Worm (Caenorhabditis elegans) whole organism, L1 larva: ENCODE measurements around the gene F35A5.2.
A peak's percentile ranks its signal among the peaks of the same experiment; 100 is the strongest.

Source experiments
- C04F5.9 ChIP-seq: sonication (generic microtip); optimal IDR thresholded peaks from 2 replicates; lab custom pipeline; 2016; ENCODE audit warnings: missing genetic modification characterization, missing compliant biosample characterization
- C16A3.4 ChIP-seq: fragments of 150-350 bp; optimal IDR thresholded peaks from 2 replicates; lab custom pipeline; 2014; ENCODE audit warnings: missing biosample characterization, missing genetic modification characterization
- F16B12.6 ChIP-seq: fragments of 150-350 bp; optimal IDR thresholded peaks from 2 replicates; lab custom pipeline; 2014; ENCODE audit warnings: missing biosample characterization, missing genetic modification characterization
- Y116A8C.19 ChIP-seq: sonication (generic microtip); optimal IDR thresholded peaks from 2 replicates; lab custom pipeline; 2016; ENCODE audit warnings: missing compliant biosample characterization, missing genetic modification characterization, borderline replicate concordance
- aha-1 ChIP-seq: fragments of 150-350 bp; optimal IDR thresholded peaks from 2 replicates; lab custom pipeline; 2014; ENCODE audit warnings: missing biosample characterization, missing genetic modification characterization
- aly-2 ChIP-seq: fragments of 150-350 bp; optimal IDR thresholded peaks from 2 replicates; lab custom pipeline; 2014; ENCODE audit warnings: missing biosample characterization, missing genetic modification characterization
- ama-1 ChIP-seq: fragments of 150-350 bp; optimal IDR thresholded peaks from 2 replicates; lab custom pipeline; 2014
- blmp-1 ChIP-seq: fragments of 150-350 bp; optimal IDR thresholded peaks from 2 replicates; lab custom pipeline; 2014; ENCODE audit warnings: missing biosample characterization, missing genetic modification characterization
- ceh-82 ChIP-seq, 3 experiments: fragments of 150-350 bp in 1 of 3; sonication (generic microtip) in 2 of 3; optimal IDR thresholded peaks; 2 replicates each; lab custom pipeline; 2014 to 2017; ENCODE audit warnings: missing biosample characterization in 3 of 3, missing genetic modification characterization in 3 of 3
- ceh-90 ChIP-seq: sonication (generic microtip); optimal IDR thresholded peaks from 2 replicates; lab custom pipeline; 2016; ENCODE audit warnings: missing genetic modification characterization, missing compliant biosample characterization
- dsc-1 ChIP-seq: sonication (generic microtip); optimal IDR thresholded peaks from 2 replicates; lab custom pipeline; 2016; ENCODE audit warnings: mild to moderate bottlenecking, missing genetic modification characterization, missing compliant biosample characterization
- egl-13 ChIP-seq: sonication (generic microtip); optimal IDR thresholded peaks from 2 replicates; lab custom pipeline; 2016; ENCODE audit warnings: missing genotype, missing genetic modification reagents, missing genetic modification characterization, missing compliant biosample characterization
- elt-2 ChIP-seq: sonication (generic microtip); optimal IDR thresholded peaks from 2 replicates; lab custom pipeline; 2016; ENCODE audit warnings: missing genetic modification characterization, mild to moderate bottlenecking, inconsistent platforms, missing compliant biosample characterization, missing genetic modification reagents
- ets-5 ChIP-seq: fragments of 200-800 bp; sonication (Bioruptor generic); IDR thresholded peaks from 2 replicates; pipeline ENCODE4 v1.3.6; 2022; ENCODE audit warnings: missing genetic modification characterization, missing compliant biosample characterization
- fkh-10 ChIP-seq: sonication (generic microtip); optimal IDR thresholded peaks from 2 replicates; lab custom pipeline; 2017; ENCODE audit warnings: missing biosample characterization, missing genetic modification reagents, missing genetic modification characterization
- fos-1 ChIP-seq: fragments of 150-350 bp; optimal IDR thresholded peaks from 2 replicates; lab custom pipeline; 2014; ENCODE audit warnings: missing biosample characterization, missing genetic modification characterization
- hlh-17 ChIP-seq: fragments of 200-800 bp; sonication (Bioruptor generic); optimal IDR thresholded peaks from 2 replicates; lab custom pipeline; 2018; ENCODE audit warnings: missing genetic modification characterization, mild to moderate bottlenecking, missing compliant biosample characterization, moderate library complexity, borderline replicate concordance
- irx-1 ChIP-seq: sonication (generic microtip); optimal IDR thresholded peaks from 2 replicates; lab custom pipeline; 2016; ENCODE audit warnings: missing genetic modification characterization, missing compliant biosample characterization
- jun-1 ChIP-seq: fragments of 150-350 bp; optimal IDR thresholded peaks from 2 replicates; lab custom pipeline; 2014; ENCODE audit warnings: missing biosample characterization, missing genetic modification reagents, missing genetic modification characterization
- lin-13 ChIP-seq: fragments of 150-350 bp; optimal IDR thresholded peaks from 2 replicates; lab custom pipeline; 2014; ENCODE audit warnings: missing biosample characterization, missing genetic modification reagents, missing genetic modification characterization
- lin-14 ChIP-seq: fragments of 200-800 bp; sonication (Bioruptor generic); optimal IDR thresholded peaks from 2 replicates; lab custom pipeline; 2018; ENCODE audit warnings: mild to moderate bottlenecking, missing genetic modification characterization, moderate library complexity, missing compliant biosample characterization
- lin-15B ChIP-seq: fragments of 150-350 bp; sonication (generic microtip); optimal IDR thresholded peaks from 3 replicates; lab custom pipeline; 2014; ENCODE audit warnings: missing biosample characterization, missing genetic modification characterization
- lin-35 ChIP-seq, 2 experiments: fragments of 150-350 bp; optimal IDR thresholded peaks; 2 replicates each; lab custom pipeline; 2014; ENCODE audit warnings: missing biosample characterization in 2 of 2, missing genetic modification characterization in 2 of 2, missing genetic modification reagents in 2 of 2
- lin-39 ChIP-seq: fragments of 150-350 bp; optimal IDR thresholded peaks from 2 replicates; lab custom pipeline; 2014; ENCODE audit warnings: missing biosample characterization, missing genetic modification reagents, missing genetic modification characterization
- lir-3 ChIP-seq: sonication (generic microtip); optimal IDR thresholded peaks from 2 replicates; lab custom pipeline; 2016; ENCODE audit warnings: mild to moderate bottlenecking, missing genetic modification characterization, moderate library complexity, missing compliant biosample characterization; ENCODE audit not compliant: poor library complexity
- lsy-2 ChIP-seq, 2 experiments: fragments of 150-350 bp; optimal IDR thresholded peaks; 2 replicates each; lab custom pipeline; 2014; ENCODE audit warnings: missing biosample characterization in 2 of 2, missing genetic modification characterization in 2 of 2
- mab-9 ChIP-seq: fragments of 200-800 bp; sonication (Bioruptor generic); IDR thresholded peaks from 2 replicates; pipeline ENCODE4 v1.3.6; 2022; ENCODE audit warnings: missing genetic modification reagents, missing genetic modification characterization, missing compliant biosample characterization
- mdl-1 ChIP-seq, 2 experiments: fragments of 150-350 bp; optimal IDR thresholded peaks; 2 replicates each; lab custom pipeline; 2014 to 2017; ENCODE audit warnings: missing biosample characterization in 2 of 2, missing genetic modification characterization in 2 of 2, inconsistent platforms in 1 of 2
- mef-2 ChIP-seq: fragments of 150-350 bp; optimal IDR thresholded peaks from 2 replicates; lab custom pipeline; 2014; ENCODE audit warnings: missing biosample characterization, missing genetic modification characterization
- mep-1 ChIP-seq: fragments of 150-350 bp; optimal IDR thresholded peaks from 2 replicates; lab custom pipeline; 2014; ENCODE audit warnings: missing biosample characterization, missing genetic modification characterization
- nhr-11 ChIP-seq: fragments of 150-350 bp; optimal IDR thresholded peaks from 2 replicates; lab custom pipeline; 2014; ENCODE audit warnings: missing biosample characterization, missing genetic modification characterization
- nhr-19 ChIP-seq: fragments of 200-800 bp; sonication (Bioruptor generic); conservative IDR thresholded peaks from 2 replicates; pipeline ENCODE4 v1.3.6; 2022; ENCODE audit warnings: missing genetic modification characterization, missing compliant biosample characterization
- nhr-20 ChIP-seq: sonication (generic microtip); optimal IDR thresholded peaks from 2 replicates; lab custom pipeline; 2016; ENCODE audit warnings: mild to moderate bottlenecking, missing genetic modification characterization, missing compliant biosample characterization
- nhr-76 ChIP-seq: sonication (generic microtip); optimal IDR thresholded peaks from 2 replicates; lab custom pipeline; 2017; ENCODE audit warnings: missing biosample characterization, missing genetic modification characterization
- nhr-77 ChIP-seq: fragments of 150-350 bp; optimal IDR thresholded peaks from 2 replicates; lab custom pipeline; 2014; ENCODE audit warnings: missing biosample characterization, missing genetic modification characterization
- nhr-84 ChIP-seq: sonication (generic microtip); optimal IDR thresholded peaks from 2 replicates; lab custom pipeline; 2017; ENCODE audit warnings: missing biosample characterization, missing genetic modification characterization
- nhr-85 ChIP-seq: sonication (generic microtip); peaks from one replicate; lab custom pipeline; 2016; ENCODE audit warnings: missing genetic modification characterization, inconsistent platforms, missing compliant biosample characterization
- pax-3 ChIP-seq: fragments of 200-800 bp; sonication (Bioruptor generic); optimal IDR thresholded peaks from 2 replicates; lab custom pipeline; 2018; ENCODE audit warnings: mild to moderate bottlenecking, missing genetic modification characterization, moderate library complexity, missing compliant biosample characterization
- rnt-1 ChIP-seq: sonication (generic microtip); optimal IDR thresholded peaks from 2 replicates; lab custom pipeline; 2016; ENCODE audit warnings: mild to moderate bottlenecking, missing genetic modification characterization, moderate library complexity, missing compliant biosample characterization
- skn-1 ChIP-seq: fragments of 150-350 bp; optimal IDR thresholded peaks from 2 replicates; lab custom pipeline; 2014; ENCODE audit warnings: missing biosample characterization, missing genetic modification characterization
- sox-4 ChIP-seq: sonication (generic microtip); optimal IDR thresholded peaks from 2 replicates; lab custom pipeline; 2016; ENCODE audit warnings: missing genetic modification characterization, missing compliant biosample characterization
- tbx-2 ChIP-seq: sonication (generic microtip); optimal IDR thresholded peaks from 2 replicates; lab custom pipeline; 2016; ENCODE audit warnings: missing genetic modification characterization, missing compliant biosample characterization
- unc-130 ChIP-seq: fragments of 150-350 bp; optimal IDR thresholded peaks from 2 replicates; lab custom pipeline; 2017; ENCODE audit warnings: missing biosample characterization, missing genetic modification characterization, inconsistent platforms
- unc-30 ChIP-seq: sonication (generic microtip); optimal IDR thresholded peaks from 2 replicates; lab custom pipeline; 2017; ENCODE audit warnings: missing biosample characterization, missing genetic modification characterization
- unc-86 ChIP-seq: sonication (generic microtip); optimal IDR thresholded peaks from 2 replicates; lab custom pipeline; 2016; ENCODE audit warnings: missing genetic modification characterization, missing compliant biosample characterization
- unc-98 ChIP-seq: fragments of 200-800 bp; sonication (Bioruptor generic); IDR thresholded peaks from 2 replicates; pipeline ENCODE4 v1.3.6; 2022; ENCODE audit warnings: missing genetic modification characterization, missing compliant biosample characterization
- vab-15 ChIP-seq: sonication (generic microtip); optimal IDR thresholded peaks from 2 replicates; lab custom pipeline; 2017; ENCODE audit warnings: missing genotype, mild to moderate bottlenecking, missing genetic modification characterization, missing compliant biosample characterization
- xbp-1 ChIP-seq: sonication (generic microtip); optimal IDR thresholded peaks from 2 replicates; lab custom pipeline; 2016; ENCODE audit warnings: missing genetic modification characterization, missing compliant biosample characterization
- zag-1 ChIP-seq: fragments of 150-350 bp; optimal IDR thresholded peaks from 2 replicates; lab custom pipeline; 2014; ENCODE audit warnings: missing biosample characterization, missing genetic modification characterization

Gene F35A5.2

DNA sequence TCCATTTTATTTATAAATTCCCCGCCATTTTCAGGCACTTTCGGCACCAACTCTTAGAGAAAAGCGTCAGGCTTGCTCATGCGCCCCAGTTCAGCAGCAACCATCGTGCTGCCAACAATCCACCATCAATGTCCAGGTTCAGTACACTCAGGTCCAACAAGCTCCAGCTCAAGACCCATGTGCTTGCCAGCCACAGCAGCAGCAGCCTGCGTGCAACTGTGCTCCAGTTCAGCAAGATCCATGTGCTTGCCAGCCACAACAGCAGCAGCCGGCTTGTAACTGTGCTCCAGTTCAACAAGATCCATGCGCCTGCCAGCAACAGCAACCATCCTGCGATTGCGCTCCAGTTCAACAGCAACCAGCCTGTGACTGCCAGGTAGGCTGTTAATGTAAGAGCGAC is 6.6 kb upstream of the F35A5.2 start:
- TF ChIP-seq aly-2 (tag; lab: Kevin White, UChicago) (no peak), aha-1 (tag; lab: Kevin White, UChicago) (no peak)
- TF ChIP-seq, all 84 proteins: peak for 0

- peak; percentile 69 for TF ChIP-seq fkh-10
- no peak for TF ChIP-seq mdl-1 (tag; optimal IDR thresholded peaks at IDR 0.05; lab: Kevin White, UChicago)
- TF ChIP-seq tbx-2 (tag; lab: Kevin White, UChicago) = no peak
- TF ChIP-seq irx-1 (tag; lab: Kevin White, UChicago) = no peak
- no peak for TF ChIP-seq jun-1 (tag; lab: Kevin White, UChicago)
- no peak for TF ChIP-seq ceh-90
- TF ChIP-seq lsy-2 (tag; optimal IDR thresholded peaks at IDR 0.05; lab: Kevin White, UChicago) = no peak
- TF ChIP-seq lin-39 (tag; lab: Kevin White, UChicago) = no peak
- TF ChIP-seq rnt-1 (tag; lab: Kevin White, UChicago) = no peak
- TF ChIP-seq nhr-11 (tag; lab: Kevin White, UChicago) = no peak
- peak; percentile 35 for TF ChIP-seq egl-13 (tag; lab: Kevin White, UChicago)
- TF ChIP-seq sox-4 (tag; lab: Kevin White, UChicago) = no peak
- TF ChIP-seq unc-130 = no peak
- TF ChIP-seq lir-3 (tag; lab: Kevin White, UChicago) = no peak
- no peak for TF ChIP-seq pax-3
- TF ChIP-seq lin-14 (GFP tag; lab: Kevin White, UChicago) = peak; percentile 61
- no peak for TF ChIP-seq dsc-1 (tag; lab: Kevin White, UChicago)
- TF ChIP-seq lin-13 (GFP tag; lab: Kevin White, UChicago) = no peak
- TF ChIP-seq aly-2 (tag; lab: Kevin White, UChicago) = no peak
- TF ChIP-seq C16A3.4 = no peak
- TF ChIP-seq vab-15 = no peak
- TF ChIP-seq C04F5.9 = no peak
- TF ChIP-seq ceh-82 (tag; optimal IDR thresholded peaks at IDR 0.05; lab: Kevin White, UChicago) = peak in 2 of 3 experiments; percentile 14 to 48
These were observed 2.2 kb upstream of the F35A5.2 start for ce11 chrX:3802743-3803142.

DNA sequence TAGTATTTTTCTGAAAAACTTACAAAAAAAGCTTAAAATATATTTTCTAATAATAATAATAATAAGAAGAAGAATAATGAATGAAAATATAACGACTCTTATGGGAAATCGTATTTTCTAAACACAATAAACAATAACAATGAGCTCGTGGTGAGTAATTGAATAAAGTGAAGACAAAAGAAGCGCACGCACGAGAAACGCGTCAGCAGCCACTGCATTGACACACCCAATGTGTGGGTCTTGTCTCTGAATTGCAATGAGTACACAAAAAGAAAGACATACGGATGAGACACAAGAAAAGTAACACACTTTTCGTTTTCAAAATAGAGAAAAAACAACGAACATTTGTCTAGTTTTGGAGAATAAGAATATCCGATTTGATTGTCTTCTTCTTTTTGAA is 1.6 kb upstream of the F35A5.2 start, which contains the start of gene F35A5.8:
TSS of gene F35A5.8 (minus strand) at position 151 of the 400 bp plus-strand sequence.
- TF ChIP-seq unc-98 (GFP tag; lab: Robert Waterston, UW) (no peak), vab-15 (no peak), skn-1 (peak; percentile 28), xbp-1 (tag; lab: Kevin White, UChicago) (peak; percentile 84), mef-2 (tag; lab: Kevin White, UChicago) (no peak), nhr-19 (peak; percentile 85), fkh-10 (no peak), Y116A8C.19 (no peak), lin-15B (tag; lab: Kevin White, UChicago) (peak; percentile 40), lin-35 (GFP tag; optimal IDR thresholded peaks at IDR 0.05; lab: Kevin White, UChicago) (peak; percentile 59 to 80), irx-1 (tag; lab: Kevin White, UChicago) (peak; percentile 71), dsc-1 (tag; lab: Kevin White, UChicago) (peak; percentile 88), nhr-77 (no peak), lsy-2 (tag; optimal IDR thresholded peaks at IDR 0.05; lab: Kevin White, UChicago) (peak; percentile 83), F16B12.6 (tag; lab: Kevin White, UChicago) (peak; percentile 55), nhr-84 (tag; lab: Kevin White, UChicago) (no peak), lin-39 (tag; lab: Kevin White, UChicago) (peak; percentile 79), ama-1 (lab: Kevin White, UChicago) (no peak), unc-86 (tag; lab: Kevin White, UChicago) (peak; percentile 70), C04F5.9 (peak; percentile 28), unc-30 (tag; lab: Kevin White, UChicago) (no peak), nhr-85 (tag; lab: Kevin White, UChicago) (peak; percentile 76), unc-130 (peak; percentile 88), mdl-1 (tag; optimal IDR thresholded peaks at IDR 0.05; lab: Kevin White, UChicago) (peak in 1 of 2 experiments; percentile 54), nhr-11 (tag; lab: Kevin White, UChicago) (peak; percentile 31), mab-9 (GFP tag; lab: Robert Waterston, UW) (no peak), nhr-20 (tag; lab: Kevin White, UChicago) (peak; percentile 80), mep-1 (tag; lab: Kevin White, UChicago) (peak; percentile 90), hlh-17 (GFP tag; lab: Kevin White, UChicago) (no peak), elt-2 (tag; lab: Kevin White, UChicago) (peak; percentile 58), tbx-2 (tag; lab: Kevin White, UChicago) (peak; percentile 84), blmp-1 (tag; lab: Kevin White, UChicago) (peak; percentile 76), nhr-76 (tag; lab: Kevin White, UChicago) (no peak), sox-4 (tag; lab: Kevin White, UChicago) (peak; percentile 26), zag-1 (tag; lab: Kevin White, UChicago) (no peak), ets-5 (GFP tag; lab: Robert Waterston, UW) (no peak), fos-1 (tag; lab: Kevin White, UChicago) (peak; percentile 61)
